Worm (Caenorhabditis elegans) whole organism, L2 larva: Measurements from ENCODE around the gene cyp-35B2.

Experiments
- F13H6.1 ChIP-seq: sonication (generic microtip); optimal IDR thresholded peaks from 2 replicates; lab custom pipeline; 2016; ENCODE audit warnings: missing genetic modification characterization, missing compliant biosample characterization
- alr-1 ChIP-seq: fragments of 150-350 bp; optimal IDR thresholded peaks from 2 replicates; lab custom pipeline; 2014; ENCODE audit warnings: missing biosample characterization, missing genetic modification characterization
- crh-2 ChIP-seq: sonication (generic microtip); optimal IDR thresholded peaks from 2 replicates; lab custom pipeline; 2017; ENCODE audit warnings: missing biosample characterization, missing genetic modification characterization
- egl-27 ChIP-seq: sonication (generic microtip); optimal IDR thresholded peaks from 3 replicates; lab custom pipeline; 2017; ENCODE audit warnings: missing biosample characterization, missing genetic modification reagents, missing genetic modification characterization
- elt-1 ChIP-seq: fragments of 150-350 bp; optimal IDR thresholded peaks from 2 replicates; lab custom pipeline; 2014; ENCODE audit warnings: missing biosample characterization, missing genetic modification characterization
- elt-3 ChIP-seq: sonication (generic microtip); optimal IDR thresholded peaks from 2 replicates; lab custom pipeline; 2017; ENCODE audit warnings: missing biosample characterization, missing genetic modification characterization
- fos-1 ChIP-seq: fragments of 150-350 bp; optimal IDR thresholded peaks from 2 replicates; lab custom pipeline; 2014; ENCODE audit warnings: missing biosample characterization, missing genetic modification characterization
- lsy-2 ChIP-seq, 2 experiments: fragments of 150-350 bp in 1 of 2; sonication (generic microtip) in 1 of 2; optimal IDR thresholded peaks; 2 replicates each; lab custom pipeline; 2014 to 2017; ENCODE audit warnings: missing biosample characterization in 2 of 2, missing genetic modification characterization in 2 of 2
- mbf-1 ChIP-seq: sonication (generic microtip); optimal IDR thresholded peaks from 2 replicates; lab custom pipeline; 2017; ENCODE audit warnings: missing biosample characterization, missing genetic modification characterization
- mdl-1 ChIP-seq, 2 experiments: fragments of 150-350 bp in 1 of 2; sonication (generic microtip) in 1 of 2; optimal IDR thresholded peaks; 2 replicates each; lab custom pipeline; 2017; ENCODE audit warnings: missing biosample characterization in 2 of 2, missing genetic modification characterization in 2 of 2
- nhr-11 ChIP-seq: fragments of 150-350 bp; optimal IDR thresholded peaks from 2 replicates; lab custom pipeline; 2014; ENCODE audit warnings: missing biosample characterization, missing genetic modification characterization
- nhr-12 ChIP-seq: fragments of 150-350 bp; optimal IDR thresholded peaks from 2 replicates; lab custom pipeline; 2014; ENCODE audit warnings: missing biosample characterization, missing genetic modification characterization
- nhr-21 ChIP-seq: fragments of 150-350 bp; optimal IDR thresholded peaks from 2 replicates; lab custom pipeline; 2014; ENCODE audit warnings: missing biosample characterization, missing genetic modification characterization
- nhr-23 ChIP-seq: fragments of 150-350 bp; optimal IDR thresholded peaks from 2 replicates; lab custom pipeline; 2014; ENCODE audit warnings: missing biosample characterization, missing genetic modification reagents, missing genetic modification characterization
- nhr-237 ChIP-seq: fragments of 150-350 bp; optimal IDR thresholded peaks from 2 replicates; lab custom pipeline; 2014; ENCODE audit warnings: missing biosample characterization, missing genetic modification characterization
- nhr-6 ChIP-seq: fragments of 150-350 bp; optimal IDR thresholded peaks from 2 replicates; lab custom pipeline; 2014; ENCODE audit warnings: missing biosample characterization, missing genetic modification characterization
- nhr-77 ChIP-seq: fragments of 150-350 bp; optimal IDR thresholded peaks from 2 replicates; lab custom pipeline; 2014; ENCODE audit warnings: missing biosample characterization, missing genetic modification characterization
- sem-4 ChIP-seq: fragments of 150-350 bp; optimal IDR thresholded peaks from 2 replicates; lab custom pipeline; 2014; ENCODE audit warnings: missing biosample characterization, missing genetic modification reagents, missing genetic modification characterization
- skn-1 ChIP-seq: sonication (generic microtip); optimal IDR thresholded peaks from 2 replicates; lab custom pipeline; 2017; ENCODE audit warnings: missing biosample characterization, missing genetic modification characterization
- sma-9 ChIP-seq, 2 experiments: fragments of 150-350 bp in 1 of 2; sonication (generic microtip) in 1 of 2; optimal IDR thresholded peaks; 2 replicates each; lab custom pipeline; 2014 to 2016; ENCODE audit warnings: missing genetic modification characterization in 2 of 2, mild to moderate bottlenecking in 1 of 2, missing biosample characterization in 1 of 2, missing compliant biosample characterization in 1 of 2, missing genetic modification reagents in 1 of 2, moderate library complexity in 1 of 2
- snpc-4 ChIP-seq: fragments of 150-350 bp; optimal IDR thresholded peaks from 2 replicates; lab custom pipeline; 2014; ENCODE audit warnings: missing biosample characterization, missing genetic modification characterization
- unc-55 ChIP-seq: fragments of 150-350 bp; sonication (generic microtip); optimal IDR thresholded peaks from 3 replicates; lab custom pipeline; 2014; ENCODE audit warnings: missing biosample characterization, missing genetic modification reagents, missing genetic modification characterization
- unc-62 ChIP-seq: fragments of 150-350 bp; optimal IDR thresholded peaks from 2 replicates; lab custom pipeline; 2014; ENCODE audit warnings: missing biosample characterization, missing genetic modification reagents, missing genetic modification characterization
- ztf-1 ChIP-seq: fragments of 200-800 bp; sonication (Bioruptor generic); conservative IDR thresholded peaks from 2 replicates; pipeline ENCODE4 v1.3.6; 2022; ENCODE audit warnings: missing genetic modification characterization, missing compliant biosample characterization
- ztf-11 ChIP-seq: sonication (generic microtip); optimal IDR thresholded peaks from 2 replicates; lab custom pipeline; 2017; ENCODE audit warnings: missing biosample characterization, missing genetic modification characterization

cyp-35B2 gene

ce11 chrV:3987616-3988015 lies 45.7 kb downstream of the cyp-35B2 start, which contains the start of gene nlp-28:
nlp-28 (plus strand) TSS chrV:3987900.
- TF ChIP-seq sma-9 (GFP tag; optimal IDR thresholded peaks at IDR 0.05; lab: Kevin White, UChicago) (peak; percentile 5), sma-9 (tag; optimal IDR thresholded peaks at IDR 0.05; lab: Kevin White, UChicago) (no peak), crh-2 (no peak)
- TF ChIP-seq, all 48 proteins: peak for 1

- TF ChIP-seq nhr-21 (tag; lab: Kevin White, UChicago) (peak; percentile 3), F13H6.1 (tag; lab: Kevin White, UChicago) (no peak), elt-1 (tag; lab: Kevin White, UChicago) (no peak), fos-1 (tag; lab: Kevin White, UChicago) (peak; percentile 1), ztf-11 (tag; lab: Kevin White, UChicago) (no peak)
Measured at ce11 chrV:3989070-3989469, 47.1 kb downstream of the cyp-35B2 start, which contains the start of gene nlp-27. nlp-27 (plus strand) TSS chrV:3989378.

ce11 chrV:3992334-3992733 lies 50.4 kb downstream of the cyp-35B2 start:
- no peak for TF ChIP-seq sma-9 (GFP tag; optimal IDR thresholded peaks at IDR 0.05; lab: Kevin White, UChicago)
- no peak for TF ChIP-seq sma-9 (tag; optimal IDR thresholded peaks at IDR 0.05; lab: Kevin White, UChicago)
- TF ChIP-seq elt-1 (tag; lab: Kevin White, UChicago) = no peak
- no peak for TF ChIP-seq nhr-23 (tag; lab: Kevin White, UChicago)
- no peak for TF ChIP-seq elt-3 (tag; lab: Kevin White, UChicago)
- no peak for TF ChIP-seq mdl-1 (tag; optimal IDR thresholded peaks at IDR 0.05; lab: Kevin White, UChicago)
- no peak for TF ChIP-seq fos-1 (tag; lab: Kevin White, UChicago)
- TF ChIP-seq nhr-12 (tag; lab: Kevin White, UChicago) = no peak
- TF ChIP-seq sem-4 (tag; lab: Kevin White, UChicago) = no peak
- no peak for TF ChIP-seq unc-62 (GFP tag; lab: Kevin White, UChicago)
- TF ChIP-seq alr-1 (tag; lab: Kevin White, UChicago) = no peak
- TF ChIP-seq nhr-6 = no peak
- TF ChIP-seq ztf-1 (GFP tag; lab: Robert Waterston, UW) = no peak
- no peak for TF ChIP-seq egl-27 (tag; lab: Kevin White, UChicago)
- no peak for TF ChIP-seq unc-55 (GFP tag; lab: Kevin White, UChicago)
- no peak for TF ChIP-seq nhr-11
- TF ChIP-seq nhr-77 = no peak
- no peak for TF ChIP-seq skn-1 (tag; lab: Kevin White, UChicago)
- TF ChIP-seq snpc-4 (tag; lab: Kevin White, UChicago) = no peak
- no peak for TF ChIP-seq lsy-2 (tag; optimal IDR thresholded peaks at IDR 0.05; lab: Kevin White, UChicago)
- TF ChIP-seq nhr-237 = no peak

- TF ChIP-seq elt-1 (tag; lab: Kevin White, UChicago) (no peak), mbf-1 (tag; lab: Kevin White, UChicago) (no peak)
Measured at ce11 chrV:3994048-3994447, 52.1 kb downstream of the cyp-35B2 start, which contains the start of gene K09D9.9. K09D9.9 (minus strand) TSS chrV:3994148.
